Worm (Caenorhabditis elegans): ENCODE data around the gene C44H4.8.

C44H4.8 gene

ce11 chrX:14639941-14640340 lies 45.0 kb downstream of the C44H4.8 start:
- TF ChIP-seq fkh-10 (GFP tag; optimal IDR thresholded peaks at IDR 0.05) (peak; percentile 95), hmg-11 (tag; optimal IDR thresholded peaks at IDR 0.05) (peak; percentile 15), lin-39 (tag; optimal IDR thresholded peaks at IDR 0.05) (peak; percentile 42), nhr-11 (tag; optimal IDR thresholded peaks at IDR 0.05) (no peak), ceh-82 (tag; optimal IDR thresholded peaks at IDR 0.05) (no peak), tbx-2 (tag; optimal IDR thresholded peaks at IDR 0.05) (peak; percentile 32), nfya-1 (tag; optimal IDR thresholded peaks at IDR 0.05; ENCODE audit: insufficient read depth) (peak; percentile 71)

- TF ChIP-seq snpc-4 (tag; optimal IDR thresholded peaks at IDR 0.05) = no peak
- no peak for TF ChIP-seq tbx-2 (tag; optimal IDR thresholded peaks at IDR 0.05)
- no peak for TF ChIP-seq fkh-10 (GFP tag; optimal IDR thresholded peaks at IDR 0.05)
- TF ChIP-seq R02D3.7 (tag; optimal IDR thresholded peaks at IDR 0.05) = no peak
- TF ChIP-seq nhr-23 (tag; optimal IDR thresholded peaks at IDR 0.05) = no peak
- no peak for TF ChIP-seq daf-12 (tag; optimal IDR thresholded peaks at IDR 0.05)
- TF ChIP-seq unc-62 (GFP tag; optimal IDR thresholded peaks at IDR 0.05) = no peak
- no peak for TF ChIP-seq egl-27 (tag; optimal IDR thresholded peaks at IDR 0.05)
- TF ChIP-seq skn-1 (tag; optimal IDR thresholded peaks at IDR 0.05) = no peak
- TF ChIP-seq nhr-77 (tag; optimal IDR thresholded peaks at IDR 0.05) = no peak
- no peak for TF ChIP-seq nhr-76 (tag; optimal IDR thresholded peaks at IDR 0.05)
- no peak for TF ChIP-seq ZK546.5 (tag; optimal IDR thresholded peaks at IDR 0.05)
- no peak for TF ChIP-seq nhr-12 (tag; optimal IDR thresholded peaks at IDR 0.05)
- TF ChIP-seq elt-1 (tag; optimal IDR thresholded peaks at IDR 0.05) = no peak
These were observed 50.5 kb downstream of the C44H4.8 start, which contains the start of gene F54E4.4 for ce11 chrX:14645392-14645791. Gene F54E4.4 (minus strand): TSS chrX:14645492.

All from whole organism, L3 larva.